Worm (Caenorhabditis elegans): ENCODE results near the gene smrc-1.

DNA sequence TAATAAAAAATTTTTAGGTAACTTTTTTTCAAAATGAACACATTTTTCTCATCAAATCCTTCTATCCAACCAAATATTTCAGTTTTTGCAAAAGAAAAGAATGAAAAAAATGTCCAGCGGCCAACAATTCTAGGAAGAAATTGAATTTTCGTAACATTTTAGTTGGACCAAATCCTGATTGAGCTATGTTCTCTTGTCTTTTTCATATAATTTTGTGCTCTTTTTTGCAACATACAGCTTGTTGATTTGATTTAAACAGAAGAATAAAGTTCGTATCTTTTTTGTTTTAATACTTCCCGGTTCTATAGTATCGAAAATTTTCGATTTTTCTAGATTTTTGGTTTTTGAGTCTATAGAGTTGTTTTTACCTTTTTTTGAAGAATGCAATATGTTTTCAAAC, 8.7 kb downstream of the smrc-1 start:
- TF ChIP-seq Y75B8A.6 (GFP tag; IDR thresholded peaks at IDR 0.05): no peak
- no peak for TF ChIP-seq lin-39 (tag; optimal IDR thresholded peaks at IDR 0.05)
- TF ChIP-seq aly-2 (tag; optimal IDR thresholded peaks at IDR 0.05): no peak
- no peak for TF ChIP-seq lir-3 (tag; optimal IDR thresholded peaks at IDR 0.05)
- TF ChIP-seq nhr-237 (tag; optimal IDR thresholded peaks at IDR 0.05): no peak
- no peak for TF ChIP-seq unc-39 (tag; optimal IDR thresholded peaks at IDR 0.05)
- TF ChIP-seq mxl-2 (GFP tag; conservative IDR thresholded peaks at IDR 0.05): no peak
